Fruit fly (Drosophila melanogaster) whole organism, embryonic: ENCODE measurements around the gene CG8034.

Source experiments
- Atf6 ChIP-seq: fragments of 200-800 bp; sonication (Bioruptor generic); IDR thresholded peaks from 2 replicates; pipeline ENCODE4 v1.3.6; 2022; ENCODE audit warnings: missing biosample characterization, missing genetic modification characterization
- BEAF-32 ChIP-seq: fragments of 200-800 bp; sonication (Bioruptor generic); optimal IDR thresholded peaks from 3 replicates; lab custom pipeline; 2017; ENCODE audit warnings: missing biosample characterization, missing genetic modification characterization, mild to moderate bottlenecking, moderate library complexity, missing genetic modification reagents
- CG12769 ChIP-seq: fragments of 200-800 bp; sonication (Bioruptor generic); optimal IDR thresholded peaks from 2 replicates; lab custom pipeline; 2019; ENCODE audit warnings: missing biosample characterization, mild to moderate bottlenecking, missing genetic modification characterization, moderate library complexity
- CG13287 ChIP-seq: fragments of 200-800 bp; sonication (Bioruptor generic); IDR thresholded peaks from 2 replicates; pipeline ENCODE4 v1.3.6; 2022; ENCODE audit warnings: missing biosample characterization, missing genetic modification characterization; ENCODE audit not compliant: partially characterized antibody
- CG13624 ChIP-seq: fragments of 200-800 bp; sonication (Bioruptor generic); optimal IDR thresholded peaks from 2 replicates; lab custom pipeline; 2016; ENCODE audit warnings: missing biosample characterization, missing genetic modification characterization
- CG1603 ChIP-seq: fragments of 200-800 bp; sonication (Bioruptor generic); optimal IDR thresholded peaks from 2 replicates; lab custom pipeline; 2019; ENCODE audit warnings: missing biosample characterization, mild to moderate bottlenecking, missing genetic modification characterization, moderate library complexity
- CG18599 ChIP-seq: fragments of 200-800 bp; sonication (Bioruptor generic); optimal IDR thresholded peaks from 3 replicates; lab custom pipeline; 2017; ENCODE audit warnings: missing biosample characterization, missing genetic modification characterization, mild to moderate bottlenecking, moderate library complexity, missing genetic modification reagents
- CG3163 ChIP-seq: fragments of 200-800 bp; sonication (Bioruptor generic); optimal IDR thresholded peaks from 3 replicates; lab custom pipeline; 2016; ENCODE audit warnings: missing biosample characterization, missing genetic modification characterization
- CG32767 ChIP-seq: fragments of 200-800 bp; sonication (Bioruptor generic); IDR thresholded peaks from 2 replicates; pipeline ENCODE4 v1.3.6; 2022; ENCODE audit warnings: missing biosample characterization, missing genetic modification characterization
- CG34376 ChIP-seq: fragments of 200-800 bp; sonication (Bioruptor generic); optimal IDR thresholded peaks from 2 replicates; lab custom pipeline; 2018; ENCODE audit warnings: missing biosample characterization, mild to moderate bottlenecking, missing genetic modification characterization
- CG5180 ChIP-seq: fragments of 200-800 bp; sonication (Bioruptor generic); optimal IDR thresholded peaks from 3 replicates; lab custom pipeline; 2017; ENCODE audit warnings: missing biosample characterization, missing genetic modification characterization, mild to moderate bottlenecking, moderate library complexity, missing genetic modification reagents
- CG6689 ChIP-seq: fragments of 200-800 bp; sonication (Bioruptor generic); IDR thresholded peaks from 2 replicates; pipeline ENCODE4 v1.3.6; 2022; ENCODE audit warnings: missing biosample characterization, missing genetic modification characterization
- CG7839 ChIP-seq: fragments of 200-800 bp; sonication (Bioruptor generic); optimal IDR thresholded peaks from 3 replicates; lab custom pipeline; 2018; ENCODE audit warnings: missing biosample characterization, mild to moderate bottlenecking, missing genetic modification characterization, moderate library complexity
- CG8359 ChIP-seq: fragments of 200-800 bp; sonication (Bioruptor generic); optimal IDR thresholded peaks from 2 replicates; lab custom pipeline; 2017; ENCODE audit warnings: missing biosample characterization, mild to moderate bottlenecking, missing genetic modification characterization, borderline replicate concordance
- CG8765 ChIP-seq: fragments of 200-800 bp; sonication (Bioruptor generic); IDR thresholded peaks from 2 replicates; pipeline ENCODE4 v1.3.6; 2022; ENCODE audit warnings: missing biosample characterization, missing genetic modification characterization
- CTCF ChIP-seq: fragments of 200-800 bp; sonication (Bioruptor generic); optimal IDR thresholded peaks from 2 replicates; lab custom pipeline; 2017; ENCODE audit warnings: missing biosample characterization, mild to moderate bottlenecking, missing genetic modification characterization, moderate library complexity
- Elba2 ChIP-seq: fragments of 200-800 bp; sonication (Bioruptor generic); optimal IDR thresholded peaks from 3 replicates; lab custom pipeline; 2016; ENCODE audit warnings: missing biosample characterization, missing genetic modification characterization
- Gsc ChIP-seq: fragments of 200-800 bp; sonication (Bioruptor generic); IDR thresholded peaks from 2 replicates; pipeline ENCODE4 v1.3.6; 2022; ENCODE audit warnings: missing biosample characterization, missing genetic modification characterization
- Gug ChIP-seq: fragments of 200-800 bp; sonication (Bioruptor generic); IDR thresholded peaks from 4 replicates; pipeline ENCODE4 v1.3.6; 2022; ENCODE audit warnings: missing biosample characterization, missing genetic modification characterization
- H15 ChIP-seq: fragments of 200-800 bp; sonication (Bioruptor generic); IDR thresholded peaks from 3 replicates; pipeline ENCODE4 v1.3.6; 2022; ENCODE audit warnings: missing biosample characterization, missing genetic modification characterization
- HLH54F ChIP-seq: fragments of 200-800 bp; sonication (Bioruptor generic); optimal IDR thresholded peaks from 3 replicates; lab custom pipeline; 2016; ENCODE audit warnings: missing biosample characterization, missing genetic modification characterization
- Hr78 ChIP-seq, 2 experiments: fragments of 200-800 bp in 1 of 2; fragments of >200 bp in 1 of 2; sonication (Bioruptor generic) in 1 of 2; optimal IDR thresholded peaks; 2 replicates each; lab custom pipeline; 2017 to 2019; ENCODE audit warnings: missing biosample characterization in 2 of 2, missing genetic modification characterization in 2 of 2, mild to moderate bottlenecking in 1 of 2, moderate library complexity in 1 of 2
- Lim3 ChIP-seq: fragments of 200-800 bp; sonication (Bioruptor generic); IDR thresholded peaks from 2 replicates; pipeline ENCODE4 v1.3.6; 2022; ENCODE audit warnings: missing biosample characterization, missing genetic modification characterization
- Med ChIP-seq: fragments of 200-800 bp; sonication (Bioruptor generic); peaks from one replicate; lab custom pipeline; 2016; ENCODE audit warnings: missing biosample characterization, missing genetic modification characterization, mild to moderate bottlenecking, inconsistent platforms, moderate library complexity
- Meics ChIP-seq: fragments of 200-800 bp; sonication (Bioruptor generic); optimal IDR thresholded peaks from 2 replicates; lab custom pipeline; 2017; ENCODE audit warnings: missing biosample characterization, mild to moderate bottlenecking, missing genetic modification characterization
- Optix ChIP-seq: fragments of 200-800 bp; sonication (Bioruptor generic); IDR thresholded peaks from 3 replicates; pipeline ENCODE4 v1.3.6; 2022; ENCODE audit warnings: missing biosample characterization, missing genetic modification characterization
- Side ChIP-seq: fragments of 200-800 bp; sonication (Bioruptor generic); optimal IDR thresholded peaks from 2 replicates; lab custom pipeline; 2016; ENCODE audit warnings: missing biosample characterization, missing genetic modification characterization
- Trl ChIP-seq, 3 experiments: fragments of >200 bp in 2 of 3; fragments of 200-800 bp in 1 of 3; sonication (Bioruptor generic) in 1 of 3; optimal IDR thresholded peaks; 2 replicates in 1 of 3; 3 replicates in 2 of 3; lab custom pipeline; 2016 to 2017; ENCODE audit warnings: missing biosample characterization in 1 of 3, missing genetic modification characterization in 1 of 3
- ap ChIP-seq: fragments of 200-800 bp; sonication (Bioruptor generic); IDR thresholded peaks from 2 replicates; pipeline ENCODE4 v1.3.6; 2022; ENCODE audit warnings: missing biosample characterization, missing genetic modification characterization
- ato ChIP-seq: fragments of 200-800 bp; sonication (Bioruptor generic); IDR thresholded peaks from 2 replicates; pipeline ENCODE4 v1.3.6; 2022; ENCODE audit warnings: missing biosample characterization, missing genetic modification characterization; ENCODE audit not compliant: partially characterized antibody
- chn ChIP-seq: fragments of 200-800 bp; sonication (Bioruptor generic); optimal IDR thresholded peaks from 2 replicates; lab custom pipeline; 2016; ENCODE audit warnings: missing biosample characterization, missing genetic modification characterization
- crol ChIP-seq: fragments of 200-800 bp; sonication (Bioruptor generic); IDR thresholded peaks from 2 replicates; pipeline ENCODE4 v1.3.6; 2022; ENCODE audit warnings: missing biosample characterization, missing genetic modification characterization
- dan ChIP-seq: fragments of 200-800 bp; sonication (Bioruptor generic); IDR thresholded peaks from 2 replicates; pipeline ENCODE4 v1.3.6; 2022; ENCODE audit warnings: missing biosample characterization, missing genetic modification characterization
- dmrt99B ChIP-seq: fragments of 200-800 bp; sonication (Bioruptor generic); optimal IDR thresholded peaks from 2 replicates; lab custom pipeline; 2018; ENCODE audit warnings: missing biosample characterization, mild to moderate bottlenecking, missing genetic modification characterization, moderate library complexity
- dpn ChIP-seq, 2 experiments: fragments of 200-800 bp; sonication (Bioruptor generic); optimal IDR thresholded peaks; 3 replicates each; lab custom pipeline; 2016; ENCODE audit warnings: missing biosample characterization in 2 of 2, missing genetic modification characterization in 2 of 2
- exex ChIP-seq: fragments of 200-800 bp; sonication (Bioruptor generic); optimal IDR thresholded peaks from 4 replicates; lab custom pipeline; 2018; ENCODE audit warnings: missing biosample characterization, mild to moderate bottlenecking, missing genetic modification characterization, moderate library complexity
- ftz-f1 ChIP-seq: fragments of 200-800 bp; sonication (Bioruptor generic); optimal IDR thresholded peaks from 2 replicates; lab custom pipeline; 2016; ENCODE audit warnings: missing biosample characterization, missing genetic modification characterization
- grau ChIP-seq: fragments of 200-800 bp; optimal IDR thresholded peaks from 3 replicates; lab custom pipeline; 2019; ENCODE audit warnings: missing biosample characterization, mild to moderate bottlenecking, missing genetic modification characterization, moderate library complexity
- pan ChIP-seq, 4 experiments: fragments of >200 bp in 3 of 4; fragments of 200-800 bp in 1 of 4; sonication (Bioruptor generic) in 1 of 4; optimal IDR thresholded peaks in 3 of 4; IDR thresholded peaks in 1 of 4; 2 replicates each; pipeline versions ENCODE4 v1.3.6 to Lab custom; 2017 to 2022; ENCODE audit warnings: missing biosample characterization in 2 of 4, missing genetic modification characterization in 2 of 4, mixed read lengths in 1 of 4
- sd ChIP-seq: fragments of 200-800 bp; sonication (Bioruptor generic); optimal IDR thresholded peaks from 3 replicates; lab custom pipeline; 2018; ENCODE audit warnings: missing biosample characterization, mild to moderate bottlenecking, missing genetic modification characterization, moderate library complexity
- shn ChIP-seq: fragments of 200-800 bp; sonication (Bioruptor generic); optimal IDR thresholded peaks from 3 replicates; lab custom pipeline; 2016; ENCODE audit warnings: missing biosample characterization, missing genetic modification characterization
- slbo ChIP-seq: fragments of 200-800 bp; sonication (Bioruptor generic); IDR thresholded peaks from 2 replicates; pipeline ENCODE4 v1.3.6; 2022; ENCODE audit warnings: missing biosample characterization, missing genetic modification characterization
- so ChIP-seq: fragments of 200-800 bp; sonication (Bioruptor generic); IDR thresholded peaks from 3 replicates; pipeline ENCODE4 v1.3.6; 2022; ENCODE audit warnings: missing biosample characterization, missing genetic modification characterization
- sug ChIP-seq: fragments of 200-800 bp; optimal IDR thresholded peaks from 2 replicates; lab custom pipeline; 2019; ENCODE audit warnings: missing biosample characterization, mild to moderate bottlenecking, missing genetic modification characterization, moderate library complexity
- tin ChIP-seq: fragments of 200-800 bp; sonication (Bioruptor generic); optimal IDR thresholded peaks from 3 replicates; lab custom pipeline; 2016; ENCODE audit warnings: missing biosample characterization, missing genetic modification characterization
- z ChIP-seq: fragments of 200-800 bp; sonication (Bioruptor generic); IDR thresholded peaks from 3 replicates; pipeline ENCODE4 v1.3.6; 2022; ENCODE audit warnings: missing biosample characterization, missing genetic modification characterization
- zfh1 ChIP-seq: fragments of 200-800 bp; sonication (Bioruptor generic); IDR thresholded peaks from 3 replicates; pipeline ENCODE4 v1.3.6; 2022; ENCODE audit warnings: missing biosample characterization, missing genetic modification characterization

The CG8034 gene

dm6 chrX:19316583-19316982 lies 18.6 kb upstream of the CG8034 start (continued):
- TF ChIP-seq CG13624 (GFP tag; lab: Kevin White, UChicago) (peak; percentile 27), Side (GFP tag; lab: Kevin White, UChicago) (no peak), dan (GFP tag; lab: Robert Waterston, UW) (no peak), HLH54F (GFP tag; lab: Kevin White, UChicago) (peak; percentile 18), CG12769 (peak; percentile 22)

- TF ChIP-seq BEAF-32 (GFP tag; lab: Kevin White, UChicago) = peak; percentile 41
- TF ChIP-seq Med (GFP tag; lab: Kevin White, UChicago) = peak; percentile 67
- TF ChIP-seq CG13287 (GFP tag; lab: Robert Waterston, UW) = 0 out of 2 replicates have a peak, but pooled peaks have one; percentile 9
- no peak for TF ChIP-seq ftz-f1 (GFP tag; lab: Kevin White, UChicago)
- TF ChIP-seq dmrt99B (tag; lab: Kevin White, UChicago) = no peak
- no peak for TF ChIP-seq z
- no peak for TF ChIP-seq chn (GFP tag; lab: Kevin White, UChicago)
- TF ChIP-seq CG8359 = no peak
- peak; percentile 43 for TF ChIP-seq CG34376 (GFP tag; lab: Kevin White, UChicago)
- TF ChIP-seq Gsc (GFP tag; lab: Robert Waterston, UW) = no peak
- TF ChIP-seq exex = peak; percentile 56
- TF ChIP-seq so = no peak
- TF ChIP-seq Gug (GFP tag; lab: Robert Waterston, UW) = no peak
- no peak for TF ChIP-seq ato (GFP tag; lab: Robert Waterston, UW)
- TF ChIP-seq CG3163 (GFP tag; lab: Kevin White, UChicago) = no peak
- TF ChIP-seq H15 (GFP tag; lab: Robert Waterston, UW) = no peak
- TF ChIP-seq pan (optimal IDR thresholded peaks at IDR 0.05; lab: Kevin White, UChicago) = no peak
- TF ChIP-seq pan (GFP tag; optimal IDR thresholded peaks at IDR 0.05 in 1 of 2, IDR thresholded peaks at IDR 0.05 in 1 of 2) = no peak
- no peak for TF ChIP-seq Lim3 (GFP tag; lab: Robert Waterston, UW)
- TF ChIP-seq Optix = no peak
- no peak for TF ChIP-seq Hr78 (GFP tag; optimal IDR thresholded peaks at IDR 0.05; lab: Kevin White, UChicago)
- no peak for TF ChIP-seq shn (GFP tag; lab: Kevin White, UChicago)
- TF ChIP-seq grau (tag; lab: Kevin White, UChicago) = no peak
- TF ChIP-seq crol (GFP tag; lab: Robert Waterston, UW) = 0 out of 2 replicates have a peak, but pooled peaks have one; percentile 9
- TF ChIP-seq dpn (GFP tag; optimal IDR thresholded peaks at IDR 0.05; lab: Kevin White, UChicago) = no peak
- no peak for TF ChIP-seq Meics (GFP tag; lab: Kevin White, UChicago)
- peak; percentile 59 for TF ChIP-seq sug (tag; lab: Kevin White, UChicago)
- no peak for TF ChIP-seq Elba2 (GFP tag; lab: Kevin White, UChicago)
- TF ChIP-seq CTCF (GFP tag; lab: Kevin White, UChicago) = no peak
- TF ChIP-seq ap = no peak
- TF ChIP-seq CG12769 = peak; percentile 27
- peak; percentile 24 to 28 for TF ChIP-seq Trl (optimal IDR thresholded peaks at IDR 0.05; lab: Kevin White, UChicago)
- TF ChIP-seq Trl (GFP tag; optimal IDR thresholded peaks at IDR 0.05; lab: Kevin White, UChicago) = no peak
- TF ChIP-seq slbo (GFP tag; lab: Robert Waterston, UW) = no peak
- TF ChIP-seq tin (GFP tag; lab: Kevin White, UChicago) = no peak
- peak; percentile 71 for TF ChIP-seq sd
- no peak for TF ChIP-seq CG8765 (GFP tag; lab: Robert Waterston, UW)
- TF ChIP-seq CG32767 (GFP tag; lab: Robert Waterston, UW) = no peak
- TF ChIP-seq Atf6 (GFP tag; lab: Robert Waterston, UW) = no peak
- no peak for TF ChIP-seq CG18599 (GFP tag; lab: Kevin White, UChicago)
- TF ChIP-seq CG1603 (tag; lab: Kevin White, UChicago) = no peak
- no peak for TF ChIP-seq CG6689
- TF ChIP-seq CG5180 = peak; percentile 35
- TF ChIP-seq CG7839 (tag; lab: Kevin White, UChicago) = no peak
- TF ChIP-seq zfh1 (GFP tag; lab: Robert Waterston, UW) = no peak
Measured at dm6 chrX:19315421-19316260, 17.7 kb upstream of the CG8034 start.
